Fruit fly (Drosophila melanogaster) whole organism, wandering third instar larva: Measurements from ENCODE around the gene CG15199.

Experiments
- Abd-B ChIP-seq: fragments of >200 bp; optimal IDR thresholded peaks from 2 replicates; lab custom pipeline; 2017; ENCODE audit warnings: missing biosample characterization, missing genetic modification characterization
- CG32264 ChIP-seq: fragments of 200-800 bp; sonication (Bioruptor generic); optimal IDR thresholded peaks from 2 replicates; lab custom pipeline; 2016; ENCODE audit warnings: missing biosample characterization, missing genetic modification characterization
- CG9705 ChIP-seq: fragments of 200-800 bp; sonication (Bioruptor generic); optimal IDR thresholded peaks from 2 replicates; lab custom pipeline; 2018; ENCODE audit warnings: missing biosample characterization, mild to moderate bottlenecking, missing genetic modification characterization
- CrebA ChIP-seq: fragments of 200-800 bp; sonication (Bioruptor generic); optimal IDR thresholded peaks from 2 replicates; lab custom pipeline; 2016; ENCODE audit warnings: missing biosample characterization, mild to moderate bottlenecking, missing genetic modification characterization, borderline replicate concordance
- Dfd ChIP-seq: fragments of >200 bp; optimal IDR thresholded peaks from 2 replicates; lab custom pipeline; 2017; ENCODE audit warnings: missing biosample characterization, missing genetic modification characterization
- Dif ChIP-seq: fragments of 200-275, 200-300 bp; sonication (Bioruptor generic); optimal IDR thresholded peaks from 2 replicates; lab custom pipeline; 2018; ENCODE audit warnings: missing biosample characterization, missing genetic modification characterization; ENCODE audit not compliant: partially characterized antibody
- GATAd ChIP-seq: sonication (Bioruptor generic); optimal IDR thresholded peaks from 2 replicates; lab custom pipeline; 2016; ENCODE audit warnings: missing biosample characterization, missing genetic modification characterization
- HLH106 ChIP-seq: fragments of 200-800 bp; optimal IDR thresholded peaks from 3 replicates; lab custom pipeline; 2019; ENCODE audit warnings: missing biosample characterization, mild to moderate bottlenecking, missing genetic modification characterization, moderate library complexity
- Hnf4 ChIP-seq: fragments of 200-800 bp; sonication (Bioruptor generic); optimal IDR thresholded peaks from 2 replicates; lab custom pipeline; 2016; ENCODE audit warnings: missing biosample characterization, mild to moderate bottlenecking, missing genetic modification characterization
- Hr78 ChIP-seq: fragments of >200 bp; optimal IDR thresholded peaks from 2 replicates; lab custom pipeline; 2017; ENCODE audit warnings: missing biosample characterization, missing genetic modification characterization
- Hr83 ChIP-seq: fragments of 200-300 bp; sonication (Bioruptor generic); optimal IDR thresholded peaks from 2 replicates; lab custom pipeline; 2016; ENCODE audit warnings: missing biosample characterization, mild to moderate bottlenecking, missing genetic modification characterization, moderate library complexity; ENCODE audit not compliant: poor library complexity, severe bottlenecking
- Jra ChIP-seq: sonication (Bioruptor generic); optimal IDR thresholded peaks from 2 replicates; lab custom pipeline; 2016; ENCODE audit warnings: missing biosample characterization, missing genetic modification characterization
- Mio ChIP-seq: sonication (Bioruptor generic); optimal IDR thresholded peaks from 2 replicates; lab custom pipeline; 2016; ENCODE audit warnings: missing biosample characterization, missing genetic modification characterization
- Myc ChIP-seq: fragments of >200 bp; optimal IDR thresholded peaks from 2 replicates; lab custom pipeline; 2017
- N ChIP-seq: fragments of >200 bp; optimal IDR thresholded peaks from 2 replicates; lab custom pipeline; 2018; ENCODE audit warnings: missing biosample characterization, missing external identifiers, missing genetic modification characterization
- OdsH ChIP-seq: fragments of 200-800 bp; sonication (Bioruptor generic); optimal IDR thresholded peaks from 2 replicates; lab custom pipeline; 2016; ENCODE audit warnings: missing biosample characterization, mild to moderate bottlenecking, missing genetic modification characterization
- Rel ChIP-seq, 2 experiments: fragments of 200-800 bp; sonication (Bioruptor generic) in 1 of 2; optimal IDR thresholded peaks; 2 replicates in 1 of 2; 3 replicates in 1 of 2; lab custom pipeline; 2016 to 2019; ENCODE audit warnings: mild to moderate bottlenecking in 2 of 2, missing biosample characterization in 2 of 2, missing genetic modification characterization in 2 of 2, moderate library complexity in 1 of 2
- Sp1 ChIP-seq: fragments of 200-800 bp; sonication (Bioruptor generic); optimal IDR thresholded peaks from 3 replicates; lab custom pipeline; 2019; ENCODE audit warnings: missing biosample characterization, mild to moderate bottlenecking, missing genetic modification characterization, moderate library complexity
- Vsx2 ChIP-seq: fragments of 200-300, 225-300 bp; sonication (Bioruptor generic); optimal IDR thresholded peaks from 2 replicates; lab custom pipeline; 2018; ENCODE audit warnings: missing biosample characterization, missing genetic modification characterization; ENCODE audit not compliant: partially characterized antibody
- br ChIP-seq: fragments of 200-800 bp; sonication (Bioruptor generic); optimal IDR thresholded peaks from 2 replicates; lab custom pipeline; 2016; ENCODE audit warnings: missing biosample characterization, missing genetic modification characterization
- brk ChIP-seq: fragments of 200-800 bp; sonication (Bioruptor generic); optimal IDR thresholded peaks from 2 replicates; lab custom pipeline; 2016; ENCODE audit warnings: missing biosample characterization, mild to moderate bottlenecking, missing genetic modification characterization
- dl ChIP-seq, 2 experiments: fragments of 175-275, 200-275 bp in 1 of 2; fragments of 200-275 bp in 1 of 2; sonication (Bioruptor generic); optimal IDR thresholded peaks; lab custom pipeline; 2018; ENCODE audit warnings: mild to moderate bottlenecking in 2 of 2, missing biosample characterization in 2 of 2, missing genetic modification characterization in 2 of 2, moderate library complexity in 2 of 2; ENCODE audit not compliant: partially characterized antibody in 2 of 2, insufficient read depth in 1 of 2
- dmrt93B ChIP-seq: fragments of 200-800 bp; sonication (Bioruptor generic); optimal IDR thresholded peaks from 2 replicates; lab custom pipeline; 2018; ENCODE audit warnings: missing biosample characterization, mild to moderate bottlenecking, missing genetic modification characterization
- dsf ChIP-seq: sonication (Bioruptor generic); optimal IDR thresholded peaks from 2 replicates; lab custom pipeline; 2016; ENCODE audit warnings: missing biosample characterization, missing genetic modification characterization, borderline replicate concordance
- ey ChIP-seq: fragments of 200-800 bp; sonication (Bioruptor generic); optimal IDR thresholded peaks from 2 replicates; lab custom pipeline; 2016; ENCODE audit warnings: missing biosample characterization, missing genetic modification characterization
- foxo ChIP-seq, 2 experiments: fragments of 200-800 bp; sonication (Bioruptor generic); optimal IDR thresholded peaks; 2 replicates in 1 of 2; 3 replicates in 1 of 2; lab custom pipeline; 2016 to 2017; ENCODE audit warnings: missing biosample characterization in 2 of 2, missing genetic modification characterization in 2 of 2
- fru ChIP-seq: fragments of 200-800 bp; sonication (Bioruptor generic); optimal IDR thresholded peaks from 3 replicates; lab custom pipeline; 2016; ENCODE audit warnings: missing biosample characterization, mild to moderate bottlenecking, missing genetic modification characterization
- h ChIP-seq: fragments of 200-800 bp; sonication (Bioruptor generic); optimal IDR thresholded peaks from 3 replicates; lab custom pipeline; 2016; ENCODE audit warnings: missing biosample characterization, mild to moderate bottlenecking, missing genetic modification characterization
- jim ChIP-seq: fragments of 175-275, 200-325 bp; sonication (Bioruptor generic); optimal IDR thresholded peaks from 2 replicates; lab custom pipeline; 2016; ENCODE audit warnings: missing biosample characterization, mild to moderate bottlenecking, missing genetic modification characterization
- lola ChIP-seq: fragments of >200 bp; optimal IDR thresholded peaks from 2 replicates; lab custom pipeline; 2017; ENCODE audit warnings: missing biosample characterization, missing genetic modification characterization
- pan ChIP-seq: fragments of >200 bp; optimal IDR thresholded peaks from 2 replicates; lab custom pipeline; 2017
- psq ChIP-seq: fragments of 200-800 bp; sonication (Bioruptor generic); optimal IDR thresholded peaks from 3 replicates; lab custom pipeline; 2017; ENCODE audit warnings: missing biosample characterization, mild to moderate bottlenecking, missing genetic modification characterization, moderate library complexity
- rgr ChIP-seq: fragments of 200-800 bp; sonication (Bioruptor generic); optimal IDR thresholded peaks from 3 replicates; lab custom pipeline; 2016; ENCODE audit warnings: missing biosample characterization, mild to moderate bottlenecking, missing genetic modification characterization
- sage ChIP-seq: fragments of 200-800 bp; sonication (Bioruptor generic); optimal IDR thresholded peaks from 2 replicates; lab custom pipeline; 2016; ENCODE audit warnings: missing biosample characterization, mild to moderate bottlenecking, missing genetic modification characterization
- sv ChIP-seq: fragments of 200-800 bp; sonication (Bioruptor generic); optimal IDR thresholded peaks from 3 replicates; lab custom pipeline; 2016; ENCODE audit warnings: missing biosample characterization, missing genetic modification characterization
- tai ChIP-seq: sonication (Bioruptor generic); optimal IDR thresholded peaks from 2 replicates; lab custom pipeline; 2016; ENCODE audit warnings: missing biosample characterization, missing genetic modification characterization
- usp ChIP-seq: fragments of >200 bp; optimal IDR thresholded peaks from 2 replicates; lab custom pipeline; 2017; ENCODE audit warnings: missing biosample characterization, missing genetic modification characterization
- woc ChIP-seq: sonication (Bioruptor generic); optimal IDR thresholded peaks from 2 replicates; lab custom pipeline; 2016; ENCODE audit warnings: missing biosample characterization, mild to moderate bottlenecking, missing genetic modification characterization

CG15199 gene

DNA sequence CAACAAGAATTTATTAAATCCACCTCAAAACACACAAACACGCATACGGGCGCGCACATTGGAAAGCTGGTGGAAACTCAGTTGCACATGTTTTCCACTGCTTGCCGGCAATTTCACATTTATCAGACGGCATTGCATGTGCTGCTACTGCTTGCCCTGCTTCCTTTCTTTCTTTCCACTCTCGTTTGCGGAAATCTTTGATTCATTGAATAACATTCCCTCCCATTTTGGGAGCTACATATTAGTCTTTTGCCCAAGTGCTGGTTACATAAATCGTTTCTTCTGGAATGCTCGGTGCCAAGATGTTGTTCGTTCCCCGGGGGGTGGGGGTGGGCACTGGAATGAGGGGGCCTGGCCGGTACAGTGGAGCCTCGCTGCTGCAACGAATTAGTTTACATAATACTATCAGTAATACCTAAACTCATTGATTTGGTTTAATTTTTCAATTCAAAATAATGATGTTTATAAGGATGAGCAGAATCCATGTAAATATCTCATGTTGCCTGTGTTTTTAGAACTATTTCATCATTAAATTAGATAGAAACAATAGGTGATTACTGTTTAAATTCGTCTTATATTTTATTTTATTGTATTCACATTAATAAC, 32.7 kb downstream of the CG15199 start:
- peak; percentile 35 for TF ChIP-seq N (GFP tag; lab: Kevin White, UChicago)
- no peak for TF ChIP-seq br (GFP tag; lab: Kevin White, UChicago)
- TF ChIP-seq HLH106 = peak; percentile 24
- TF ChIP-seq, all 38 proteins: peak for 2

dm6 chrX:11108148-11108844, 33.3 kb downstream of the CG15199 start, which contains the start of gene Hsp60A:
Gene Hsp60A (plus strand): TSS chrX:11108482.
- TF ChIP-seq CG9705 (GFP tag; lab: Kevin White, UChicago) (no peak), foxo (GFP tag; optimal IDR thresholded peaks at IDR 0.05; lab: Kevin White, UChicago) (peak in 1 of 2 experiments; percentile 58), Dif (GFP tag; lab: Kevin White, UChicago) (no peak), GATAd (GFP tag; lab: Kevin White, UChicago) (no peak), dmrt93B (no peak), brk (GFP tag; lab: Kevin White, UChicago) (no peak), sv (peak; percentile 43), pan (lab: Kevin White, UChicago) (no peak), psq (GFP tag; lab: Kevin White, UChicago) (peak; percentile 31), h (GFP tag; lab: Kevin White, UChicago) (peak; percentile 62), ey (peak; percentile 41), HLH106 (peak; percentile 64), sage (peak; percentile 54), Hnf4 (GFP tag; lab: Kevin White, UChicago) (no peak), Sp1 (peak; percentile 48), dsf (GFP tag; lab: Kevin White, UChicago) (no peak), N (GFP tag; lab: Kevin White, UChicago) (no peak), jim (GFP tag; lab: Kevin White, UChicago) (no peak), Vsx2 (GFP tag; lab: Kevin White, UChicago) (no peak), Mio (GFP tag; lab: Kevin White, UChicago) (no peak), br (GFP tag; lab: Kevin White, UChicago) (peak; percentile 41), Abd-B (GFP tag; lab: Kevin White, UChicago) (no peak), CG32264 (GFP tag; lab: Kevin White, UChicago) (no peak), usp (no peak), Jra (no peak), rgr (GFP tag; lab: Kevin White, UChicago) (peak; percentile 34), Hr78 (GFP tag; lab: Kevin White, UChicago) (no peak), fru (peak; percentile 38), dl (GFP tag; optimal IDR thresholded peaks at IDR 0.05; lab: Kevin White, UChicago; ENCODE audit: insufficient read depth in 1 of 2, partially characterized antibody in 2 of 2) (no peak), Dfd (GFP tag; lab: Kevin White, UChicago) (no peak), Hr83 (GFP tag; lab: Kevin White, UChicago) (peak; percentile 8), lola (GFP tag; lab: Kevin White, UChicago) (no peak), Rel (GFP tag; optimal IDR thresholded peaks at IDR 0.05; lab: Kevin White, UChicago) (no peak), Rel (tag; optimal IDR thresholded peaks at IDR 0.05; lab: Kevin White, UChicago) (no peak), CrebA (GFP tag; lab: Kevin White, UChicago) (no peak), Myc (lab: Kevin White, UChicago) (no peak), OdsH (GFP tag; lab: Kevin White, UChicago) (peak; percentile 48), woc (GFP tag; lab: Kevin White, UChicago) (peak; percentile 39), tai (GFP tag; lab: Kevin White, UChicago) (no peak)
